Worm (Caenorhabditis elegans) whole organism, early embryonic: ENCODE measurements around the gene fbxb-55.
A peak's percentile ranks its signal among the peaks of the same experiment; 100 is the strongest.

Source experiments
- B0310.2 ChIP-seq: sonication (generic microtip); optimal IDR thresholded peaks from 2 replicates; lab custom pipeline; 2016; ENCODE audit warnings: mild to moderate bottlenecking, missing genetic modification characterization, missing compliant biosample characterization
- F13C5.2 ChIP-seq: sonication (generic microtip); optimal IDR thresholded peaks from 2 replicates; lab custom pipeline; 2017; ENCODE audit warnings: mild to moderate bottlenecking, missing genetic modification characterization, inconsistent platforms, missing compliant biosample characterization
- aly-1 ChIP-seq: sonication (generic microtip); optimal IDR thresholded peaks from 2 replicates; lab custom pipeline; 2016; ENCODE audit warnings: missing genetic modification characterization, missing compliant biosample characterization
- ama-1 ChIP-seq: fragments of 150-350 bp; optimal IDR thresholded peaks from 2 replicates; lab custom pipeline; 2014
- ceh-13 ChIP-seq: fragments of 200-800 bp; sonication (Bioruptor generic); optimal IDR thresholded peaks from 2 replicates; lab custom pipeline; 2018; ENCODE audit warnings: mild to moderate bottlenecking, missing genetic modification characterization, missing compliant biosample characterization
- ceh-36 ChIP-seq: sonication (generic microtip); optimal IDR thresholded peaks from 2 replicates; lab custom pipeline; 2016; ENCODE audit warnings: missing genetic modification characterization, inconsistent platforms, missing compliant biosample characterization
- ets-7 ChIP-seq: sonication (generic microtip); optimal IDR thresholded peaks from 2 replicates; lab custom pipeline; 2016; ENCODE audit warnings: missing genotype, missing genetic modification characterization, missing compliant biosample characterization
- flt-1 ChIP-seq: fragments of 200-800 bp; sonication (Bioruptor generic); IDR thresholded peaks from 2 replicates; pipeline ENCODE4 v1.3.6; 2022; ENCODE audit warnings: missing genetic modification characterization, missing compliant biosample characterization
- hmbx-1 ChIP-seq: sonication (generic microtip); optimal IDR thresholded peaks from 2 replicates; lab custom pipeline; 2016; ENCODE audit warnings: mild to moderate bottlenecking, missing genetic modification characterization, missing compliant biosample characterization
- hmg-4 ChIP-seq: fragments of 200-800 bp; sonication (Bioruptor generic); optimal IDR thresholded peaks from 2 replicates; lab custom pipeline; 2018; ENCODE audit warnings: mild to moderate bottlenecking, missing genetic modification characterization, missing compliant biosample characterization
- hnd-1 ChIP-seq: sonication (generic microtip); optimal IDR thresholded peaks from 2 replicates; lab custom pipeline; 2016; ENCODE audit warnings: missing genetic modification characterization, missing compliant biosample characterization
- pes-1 ChIP-seq: fragments of 200-800 bp; sonication (Bioruptor generic); IDR thresholded peaks from 2 replicates; pipeline ENCODE4 v1.3.6; 2022; ENCODE audit warnings: missing genetic modification reagents, missing genetic modification characterization, missing compliant biosample characterization
- scrt-1 ChIP-seq: fragments of 200-800 bp; sonication (Bioruptor generic); IDR thresholded peaks from 2 replicates; pipeline ENCODE4 v1.3.6; 2022; ENCODE audit warnings: missing genetic modification characterization, missing compliant biosample characterization
- sea-1 ChIP-seq: fragments of 200-800 bp; sonication (Bioruptor generic); conservative IDR thresholded peaks from 2 replicates; pipeline ENCODE4 v1.3.6; 2022; ENCODE audit warnings: missing genetic modification characterization, missing compliant biosample characterization
- tbx-11 ChIP-seq: fragments of 200-800 bp; sonication (Bioruptor generic); IDR thresholded peaks from 2 replicates; pipeline ENCODE4 v1.3.6; 2022; ENCODE audit warnings: missing genetic modification characterization, missing compliant biosample characterization
- tbx-37 ChIP-seq: fragments of 200-800 bp; sonication (Bioruptor generic); conservative IDR thresholded peaks from 2 replicates; pipeline ENCODE4 v1.3.6; 2022; ENCODE audit warnings: missing genetic modification reagents, missing genetic modification characterization, missing compliant biosample characterization
- tra-4 ChIP-seq: sonication (generic microtip); optimal IDR thresholded peaks from 2 replicates; lab custom pipeline; 2017; ENCODE audit warnings: missing genetic modification characterization, missing compliant biosample characterization

The fbxb-55 gene

ce11 chrIV:4028177-4028576, 40.4 kb upstream of the fbxb-55 start:
- no peak for TF ChIP-seq F13C5.2 (tag; lab: Kevin White, UChicago)
- no peak for TF ChIP-seq tra-4 (tag; lab: Kevin White, UChicago)
- peak; percentile 39 for TF ChIP-seq aly-1 (tag; lab: Kevin White, UChicago)
- no peak for TF ChIP-seq scrt-1

DNA sequence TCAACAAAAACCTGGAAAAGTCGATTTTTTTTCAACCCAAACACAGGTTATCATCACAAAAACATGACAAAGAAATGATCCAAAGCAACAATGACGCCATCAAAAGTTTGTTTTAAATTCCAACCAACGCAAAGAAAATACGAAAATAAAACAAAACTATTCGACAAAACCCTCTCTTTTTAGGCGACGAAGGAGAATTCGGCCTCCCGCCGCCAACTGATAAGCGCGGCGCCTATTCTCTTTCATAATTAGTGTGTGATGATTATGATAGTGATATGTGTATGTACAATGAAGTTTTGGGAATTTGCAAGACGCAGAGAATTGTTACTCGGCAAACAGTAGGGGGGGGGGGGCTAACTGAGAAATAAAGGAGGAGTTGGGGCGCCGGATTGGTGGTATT, 39.3 kb upstream of the fbxb-55 start:
- TF ChIP-seq tbx-37 (no peak), flt-1 (no peak)

- TF ChIP-seq sea-1 (GFP tag; lab: Robert Waterston, UW) (no peak), flt-1 (no peak), ceh-13 (GFP tag; lab: Kevin White, UChicago) (no peak), hmbx-1 (tag; lab: Kevin White, UChicago) (no peak), ama-1 (lab: Kevin White, UChicago) (no peak), ets-7 (tag; lab: Kevin White, UChicago) (no peak), tra-4 (tag; lab: Kevin White, UChicago) (no peak), tbx-11 (GFP tag; lab: Robert Waterston, UW) (no peak), scrt-1 (no peak), pes-1 (GFP tag; lab: Robert Waterston, UW) (no peak), hnd-1 (tag; lab: Kevin White, UChicago) (no peak), B0310.2 (tag; lab: Kevin White, UChicago) (no peak)
These were observed 37.5 kb upstream of the fbxb-55 start for ce11 chrIV:4030917-4031599.

DNA sequence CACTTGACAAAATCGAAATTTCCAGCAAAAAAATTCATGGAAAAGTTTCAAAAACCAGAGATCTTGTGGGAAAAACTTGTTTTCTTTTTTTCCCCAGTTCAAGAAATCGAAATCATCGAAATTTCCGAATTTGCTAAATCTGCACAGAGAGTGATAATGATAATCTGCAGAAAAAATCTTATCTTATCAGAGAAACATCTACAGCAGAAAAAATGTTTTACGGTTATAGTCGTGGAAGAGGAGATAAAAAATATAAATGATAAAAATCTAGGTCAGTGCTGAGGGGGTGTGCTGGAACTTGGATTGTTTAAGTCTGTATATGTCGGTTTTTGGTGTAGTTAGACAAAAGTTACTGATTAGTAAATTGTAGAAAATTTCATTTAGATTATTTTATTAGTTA, 36.2 kb upstream of the fbxb-55 start:
- no peak for TF ChIP-seq hnd-1 (tag; lab: Kevin White, UChicago)
- TF ChIP-seq ets-7 (tag; lab: Kevin White, UChicago): no peak
- no peak for TF ChIP-seq tbx-37
- no peak for TF ChIP-seq tra-4 (tag; lab: Kevin White, UChicago)
- no peak for TF ChIP-seq sea-1 (GFP tag; lab: Robert Waterston, UW)
- no peak for TF ChIP-seq ama-1 (lab: Kevin White, UChicago)
- no peak for TF ChIP-seq tbx-11 (GFP tag; lab: Robert Waterston, UW)
- no peak for TF ChIP-seq hmg-4
- TF ChIP-seq scrt-1: no peak

- no peak for TF ChIP-seq hmg-4
- TF ChIP-seq B0310.2 (tag; lab: Kevin White, UChicago): no peak
- TF ChIP-seq pes-1 (GFP tag; lab: Robert Waterston, UW): no peak
- TF ChIP-seq ceh-36 (tag; lab: Kevin White, UChicago): no peak
- TF ChIP-seq hmbx-1 (tag; lab: Kevin White, UChicago): no peak
- no peak for TF ChIP-seq hnd-1 (tag; lab: Kevin White, UChicago)
- no peak for TF ChIP-seq ets-7 (tag; lab: Kevin White, UChicago)
- no peak for TF ChIP-seq ama-1 (lab: Kevin White, UChicago)
- no peak for TF ChIP-seq aly-1 (tag; lab: Kevin White, UChicago)
- TF ChIP-seq F13C5.2 (tag; lab: Kevin White, UChicago): no peak
- TF ChIP-seq tra-4 (tag; lab: Kevin White, UChicago): no peak
- TF ChIP-seq tbx-37: no peak
- no peak for TF ChIP-seq ceh-13 (GFP tag; lab: Kevin White, UChicago)
These were observed 35.1 kb upstream of the fbxb-55 start for ce11 chrIV:4033490-4033889.

ce11 chrIV:4034883-4035282, 33.7 kb upstream of the fbxb-55 start, which contains the start of gene hlh-30:
TSS of gene hlh-30 (minus strand) at chrIV:4034951.
- TF ChIP-seq hnd-1 (tag; lab: Kevin White, UChicago) (no peak), tbx-11 (GFP tag; lab: Robert Waterston, UW) (no peak), B0310.2 (tag; lab: Kevin White, UChicago) (no peak), tbx-37 (no peak), flt-1 (no peak), ceh-36 (tag; lab: Kevin White, UChicago) (no peak), ets-7 (tag; lab: Kevin White, UChicago) (no peak), hmg-4 (no peak), sea-1 (GFP tag; lab: Robert Waterston, UW) (no peak)

DNA sequence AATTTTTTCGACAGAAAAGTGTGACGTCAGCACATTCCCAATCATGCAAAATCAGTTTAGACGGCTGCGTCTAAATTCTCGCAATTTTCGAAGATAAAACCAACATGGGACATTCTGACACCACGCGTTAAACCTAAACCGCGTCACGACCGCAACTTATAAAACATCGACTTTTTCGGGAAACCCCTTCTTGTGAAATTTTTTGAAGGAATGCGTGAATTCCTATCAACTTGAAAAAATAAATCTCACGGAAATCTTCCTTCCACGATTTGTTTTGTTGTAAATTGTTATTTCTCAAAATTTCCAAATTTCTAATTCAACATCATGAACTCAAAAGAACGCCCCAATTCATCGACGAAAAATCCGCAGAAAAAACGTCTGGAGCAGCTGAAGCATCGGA, 28.6 kb upstream of the fbxb-55 start, which contains the start of gene F35F11.2:
F35F11.2 (plus strand) TSS at position 301 of the 400 bp plus-strand sequence.
- TF ChIP-seq pes-1 (GFP tag; lab: Robert Waterston, UW) (no peak), tbx-37 (no peak), B0310.2 (tag; lab: Kevin White, UChicago) (no peak), tbx-11 (GFP tag; lab: Robert Waterston, UW) (no peak), ama-1 (lab: Kevin White, UChicago) (no peak), ceh-36 (tag; lab: Kevin White, UChicago) (no peak), hmg-4 (no peak), tra-4 (tag; lab: Kevin White, UChicago) (no peak), flt-1 (no peak), scrt-1 (no peak), ets-7 (tag; lab: Kevin White, UChicago) (no peak), F13C5.2 (tag; lab: Kevin White, UChicago) (no peak), aly-1 (tag; lab: Kevin White, UChicago) (no peak), hmbx-1 (tag; lab: Kevin White, UChicago) (no peak)

DNA sequence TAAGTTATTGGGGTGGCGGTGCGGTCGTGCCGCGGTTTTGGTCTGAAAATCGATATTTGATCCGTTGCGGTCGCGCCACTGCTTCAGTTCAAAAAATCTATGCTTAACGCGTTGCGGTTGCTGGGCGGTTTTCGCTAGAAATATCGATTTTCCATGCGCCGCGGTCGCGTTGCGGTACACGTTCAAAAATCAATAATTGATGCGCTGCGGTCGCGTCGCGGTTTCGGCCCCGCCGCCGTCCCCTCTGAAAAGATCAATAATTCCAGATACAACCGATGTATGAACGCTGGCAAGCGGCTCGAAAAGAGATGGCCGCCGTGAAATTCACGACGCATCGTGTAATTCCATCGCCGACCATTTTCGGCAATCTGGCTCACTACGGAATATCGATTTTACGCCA, 27.6 kb upstream of the fbxb-55 start:
- TF ChIP-seq sea-1 (GFP tag; lab: Robert Waterston, UW) (no peak), scrt-1 (peak; percentile 29; the same call in 1 of the 2 replicates), flt-1 (no peak)
